Fruit fly (Drosophila melanogaster) whole organism, embryonic: Measurements from ENCODE around the gene CG34286.

Source experiments
- ATbp ChIP-seq: fragments of 200-800 bp; sonication (Bioruptor generic); optimal IDR thresholded peaks from 2 replicates; lab custom pipeline; 2017; ENCODE audit warnings: missing biosample characterization, mild to moderate bottlenecking, missing genetic modification characterization, missing genetic modification reagents
- Atf6 ChIP-seq: fragments of 200-800 bp; sonication (Bioruptor generic); IDR thresholded peaks from 2 replicates; pipeline ENCODE4 v1.3.6; 2022; ENCODE audit warnings: missing biosample characterization, missing genetic modification characterization
- CG10321 ChIP-seq: fragments of 200-800 bp; sonication (Bioruptor generic); IDR thresholded peaks from 2 replicates; pipeline ENCODE4 v1.3.6; 2022; ENCODE audit warnings: missing biosample characterization, missing genetic modification characterization
- CG10366 ChIP-seq: fragments of 200-800 bp; sonication (Bioruptor generic); IDR thresholded peaks from 2 replicates; pipeline ENCODE4 v1.3.6; 2022; ENCODE audit warnings: missing biosample characterization, missing genetic modification characterization
- CG11085 ChIP-seq: fragments of 200-800 bp; sonication (Bioruptor generic); IDR thresholded peaks from 2 replicates; pipeline ENCODE4 v1.3.6; 2022; ENCODE audit warnings: missing biosample characterization, missing genetic modification characterization
- CG14441 ChIP-seq: fragments of 200-800 bp; sonication (Bioruptor generic); IDR thresholded peaks from 2 replicates; pipeline ENCODE4 v1.3.6; 2022; ENCODE audit warnings: missing biosample characterization, missing genetic modification characterization
- CG14965 ChIP-seq: fragments of 200-800 bp; sonication (Bioruptor generic); optimal IDR thresholded peaks from 2 replicates; lab custom pipeline; 2016; ENCODE audit warnings: missing biosample characterization, missing genetic modification characterization, borderline replicate concordance
- CG16813 ChIP-seq: fragments of 200-800 bp; sonication (Bioruptor generic); IDR thresholded peaks from 3 replicates; pipeline ENCODE4 v1.3.6; 2022; ENCODE audit warnings: missing biosample characterization, missing genetic modification characterization; ENCODE audit not compliant: partially characterized antibody
- CG16863 ChIP-seq: fragments of 200-800 bp; sonication (Bioruptor generic); optimal IDR thresholded peaks from 3 replicates; lab custom pipeline; 2016; ENCODE audit warnings: missing biosample characterization, missing genetic modification characterization
- CG17912 ChIP-seq: fragments of 200-800 bp; sonication (Bioruptor generic); optimal IDR thresholded peaks from 2 replicates; lab custom pipeline; 2018; ENCODE audit warnings: missing biosample characterization, mild to moderate bottlenecking, missing genetic modification characterization
- CG18619 ChIP-seq: fragments of 200-800 bp; sonication (Bioruptor generic); optimal IDR thresholded peaks from 3 replicates; lab custom pipeline; 2017; ENCODE audit warnings: missing biosample characterization, mild to moderate bottlenecking, missing genetic modification characterization
- CG2116 ChIP-seq: fragments of 200-800 bp; sonication (Bioruptor generic); optimal IDR thresholded peaks from 3 replicates; lab custom pipeline; 2018; ENCODE audit warnings: missing biosample characterization, mild to moderate bottlenecking, missing genetic modification characterization
- CG2202 ChIP-seq: fragments of 200-800 bp; sonication (Bioruptor generic); optimal IDR thresholded peaks from 2 replicates; lab custom pipeline; 2018; ENCODE audit warnings: missing biosample characterization, mild to moderate bottlenecking, missing genetic modification characterization
- CG30403 ChIP-seq: fragments of 200-800 bp; sonication (Bioruptor generic); optimal IDR thresholded peaks from 3 replicates; lab custom pipeline; 2016; ENCODE audit warnings: missing biosample characterization, missing genetic modification characterization
- CG30431 ChIP-seq: fragments of 200-800 bp; sonication (Bioruptor generic); optimal IDR thresholded peaks from 2 replicates; lab custom pipeline; 2017; ENCODE audit warnings: missing biosample characterization, missing genetic modification characterization
- CG31224 ChIP-seq: fragments of 200-800 bp; sonication (Bioruptor generic); IDR thresholded peaks from 2 replicates; pipeline ENCODE4 v1.3.6; 2022; ENCODE audit warnings: missing biosample characterization, missing genetic modification characterization
- CG33557 ChIP-seq: fragments of 200-800 bp; sonication (Bioruptor generic); optimal IDR thresholded peaks from 2 replicates; lab custom pipeline; 2019; ENCODE audit warnings: missing biosample characterization, mild to moderate bottlenecking, missing genetic modification characterization, moderate library complexity
- CG3838 ChIP-seq: fragments of 200-800 bp; sonication (Bioruptor generic); optimal IDR thresholded peaks from 3 replicates; lab custom pipeline; 2016; ENCODE audit warnings: missing biosample characterization, missing genetic modification characterization
- CG4707 ChIP-seq: fragments of 200-800 bp; sonication (Bioruptor generic); optimal IDR thresholded peaks from 2 replicates; lab custom pipeline; 2018; ENCODE audit warnings: missing biosample characterization, mild to moderate bottlenecking, missing genetic modification characterization, moderate library complexity
- CG6654 ChIP-seq: fragments of 200-800 bp; sonication (Bioruptor generic); optimal IDR thresholded peaks from 2 replicates; lab custom pipeline; 2017; ENCODE audit warnings: missing biosample characterization, mild to moderate bottlenecking, missing genetic modification characterization
- CG6791 ChIP-seq: fragments of 200-800 bp; sonication (Bioruptor generic); IDR thresholded peaks from 3 replicates; pipeline ENCODE4 v1.3.6; 2022; ENCODE audit warnings: missing biosample characterization, missing genetic modification characterization; ENCODE audit not compliant: partially characterized antibody
- CG7987 ChIP-seq: fragments of 200-800 bp; sonication (Bioruptor generic); optimal IDR thresholded peaks from 2 replicates; lab custom pipeline; 2018; ENCODE audit warnings: missing biosample characterization, mild to moderate bottlenecking, missing genetic modification characterization, moderate library complexity
- CG8388 ChIP-seq: fragments of 200-800 bp; sonication (Bioruptor generic); optimal IDR thresholded peaks from 2 replicates; lab custom pipeline; 2019; ENCODE audit warnings: missing biosample characterization, mild to moderate bottlenecking, missing genetic modification characterization, moderate library complexity
- CG9797 ChIP-seq: fragments of 200-800 bp; sonication (Bioruptor generic); optimal IDR thresholded peaks from 3 replicates; lab custom pipeline; 2018; ENCODE audit warnings: missing biosample characterization, mild to moderate bottlenecking, missing genetic modification characterization
- D19A ChIP-seq: fragments of 200-800 bp; optimal IDR thresholded peaks from 3 replicates; lab custom pipeline; 2019; ENCODE audit warnings: missing biosample characterization, mild to moderate bottlenecking, missing genetic modification characterization, moderate library complexity
- Dad ChIP-seq: fragments of 200-800 bp; sonication (Bioruptor generic); optimal IDR thresholded peaks from 3 replicates; lab custom pipeline; 2016; ENCODE audit warnings: missing biosample characterization, missing genetic modification characterization
- Dip2 ChIP-seq: fragments of 200-800 bp; sonication (Bioruptor generic); IDR thresholded peaks from 2 replicates; pipeline ENCODE4 v1.3.6; 2022; ENCODE audit warnings: missing biosample characterization, missing genetic modification characterization
- MBD-R2 ChIP-seq: fragments of 200-800 bp; sonication (Bioruptor generic); IDR thresholded peaks from 2 replicates; pipeline ENCODE4 v1.3.6; 2022; ENCODE audit warnings: missing biosample characterization, missing genetic modification characterization
- Meics ChIP-seq: fragments of 200-800 bp; sonication (Bioruptor generic); optimal IDR thresholded peaks from 2 replicates; lab custom pipeline; 2017; ENCODE audit warnings: missing biosample characterization, mild to moderate bottlenecking, missing genetic modification characterization
- NFAT ChIP-seq: fragments of 200-800 bp; sonication (Bioruptor generic); IDR thresholded peaks from 2 replicates; pipeline ENCODE4 v1.3.6; 2022; ENCODE audit warnings: missing biosample characterization, missing genetic modification characterization
- Poxn ChIP-seq: fragments of 200-800 bp; sonication (Bioruptor generic); IDR thresholded peaks from 2 replicates; pipeline ENCODE4 v1.3.6; 2022; ENCODE audit warnings: missing biosample characterization, missing genetic modification characterization
- Sry-β ChIP-seq: fragments of 200-800 bp; sonication (Bioruptor generic); optimal IDR thresholded peaks from 2 replicates; lab custom pipeline; 2018; ENCODE audit warnings: missing biosample characterization, mild to moderate bottlenecking, missing genetic modification characterization, moderate library complexity
- Usf ChIP-seq: fragments of 200-800 bp; sonication (Bioruptor generic); optimal IDR thresholded peaks from 2 replicates; lab custom pipeline; 2017; ENCODE audit warnings: missing genotype, missing biosample characterization, missing genetic modification characterization
- aop ChIP-seq: fragments of 200-800 bp; sonication (Bioruptor generic); IDR thresholded peaks from 2 replicates; pipeline ENCODE4 v1.3.6; 2022; ENCODE audit warnings: missing biosample characterization, missing genetic modification characterization
- br ChIP-seq: fragments of >200 bp; optimal IDR thresholded peaks from 2 replicates; lab custom pipeline; 2017
- chinmo ChIP-seq: fragments of 200-800 bp; sonication (Bioruptor generic); IDR thresholded peaks from 4 replicates; pipeline ENCODE4 v1.3.6; 2022; ENCODE audit warnings: missing biosample characterization, missing genetic modification characterization; ENCODE audit not compliant: partially characterized antibody
- croc ChIP-seq: fragments of 200-800 bp; sonication (Bioruptor generic); conservative IDR thresholded peaks from 3 replicates; pipeline ENCODE4 v1.3.6; 2022; ENCODE audit warnings: missing biosample characterization, missing genetic modification characterization
- disco-r ChIP-seq: fragments of 200-800 bp; sonication (Bioruptor generic); optimal IDR thresholded peaks from 2 replicates; lab custom pipeline; 2016; ENCODE audit warnings: missing biosample characterization, missing genetic modification characterization
- dm ChIP-seq: fragments of 200-800 bp; sonication (Bioruptor generic); optimal IDR thresholded peaks from 3 replicates; lab custom pipeline; 2016; ENCODE audit warnings: missing biosample characterization, missing genetic modification characterization
- gcm2 ChIP-seq: fragments of 200-800 bp; sonication (Bioruptor generic); optimal IDR thresholded peaks from 2 replicates; lab custom pipeline; 2016; ENCODE audit warnings: missing biosample characterization, missing genetic modification characterization
- oc ChIP-seq: fragments of 200-800 bp; sonication (Bioruptor generic); optimal IDR thresholded peaks from 2 replicates; lab custom pipeline; 2018; ENCODE audit warnings: missing biosample characterization, mild to moderate bottlenecking, missing genetic modification characterization, moderate library complexity
- pan ChIP-seq, 4 experiments: fragments of >200 bp in 3 of 4; fragments of 200-800 bp in 1 of 4; sonication (Bioruptor generic) in 1 of 4; optimal IDR thresholded peaks in 3 of 4; IDR thresholded peaks in 1 of 4; 2 replicates each; pipeline versions ENCODE4 v1.3.6 to Lab custom; 2017 to 2022; ENCODE audit warnings: missing biosample characterization in 2 of 4, missing genetic modification characterization in 2 of 4, mixed read lengths in 1 of 4
- pros ChIP-seq: fragments of 200-800 bp; sonication (Bioruptor generic); optimal IDR thresholded peaks from 3 replicates; lab custom pipeline; 2019; ENCODE audit warnings: missing biosample characterization, mild to moderate bottlenecking, missing genetic modification characterization, moderate library complexity
- pzg ChIP-seq: fragments of 200-800 bp; sonication (Bioruptor generic); optimal IDR thresholded peaks from 3 replicates; lab custom pipeline; 2018; ENCODE audit warnings: missing biosample characterization, mild to moderate bottlenecking, missing genetic modification characterization, moderate library complexity
- slp2 ChIP-seq: fragments of 200-800 bp; sonication (Bioruptor generic); optimal IDR thresholded peaks from 2 replicates; lab custom pipeline; 2016; ENCODE audit warnings: missing biosample characterization, missing genetic modification characterization
- tin ChIP-seq: fragments of 200-800 bp; sonication (Bioruptor generic); optimal IDR thresholded peaks from 3 replicates; lab custom pipeline; 2016; ENCODE audit warnings: missing biosample characterization, missing genetic modification characterization
- tio ChIP-seq: fragments of 200-800 bp; sonication (Bioruptor generic); optimal IDR thresholded peaks from 2 replicates; lab custom pipeline; 2017; ENCODE audit warnings: missing biosample characterization, missing genetic modification characterization, inconsistent platforms
- unpg ChIP-seq: fragments of 200-800 bp; sonication (Bioruptor generic); optimal IDR thresholded peaks from 3 replicates; lab custom pipeline; 2018; ENCODE audit warnings: missing biosample characterization, mild to moderate bottlenecking, missing genetic modification characterization, moderate library complexity
- wek ChIP-seq: fragments of 200-800 bp; sonication (Bioruptor generic); optimal IDR thresholded peaks from 3 replicates; lab custom pipeline; 2018; ENCODE audit warnings: missing biosample characterization, mild to moderate bottlenecking, missing genetic modification characterization, moderate library complexity

The CG34286 gene

dm6 chr3R:19671223-19671991, 44.3 kb downstream of the CG34286 start, which contains the start of gene Naam (continued):
- TF ChIP-seq CG17912 (GFP tag; lab: Kevin White, UChicago): no peak
- no peak for TF ChIP-seq Poxn (GFP tag; lab: Robert Waterston, UW)
- peak; percentile 76 for TF ChIP-seq wek (GFP tag; lab: Kevin White, UChicago)
- peak; percentile 67 for TF ChIP-seq Dad
- peak; percentile 85 for TF ChIP-seq NFAT (GFP tag; lab: Robert Waterston, UW)
- peak; percentile 49 for TF ChIP-seq slp2 (GFP tag; lab: Kevin White, UChicago)
- TF ChIP-seq Dip2: no peak
- peak; percentile 47 for TF ChIP-seq dm
- TF ChIP-seq CG7987 (GFP tag; lab: Kevin White, UChicago): peak; percentile 64
- TF ChIP-seq Meics: peak; percentile 87
- peak; percentile 67 for TF ChIP-seq CG14441 (GFP tag; lab: Robert Waterston, UW)
- peak; percentile 74 for TF ChIP-seq CG18619 (GFP tag; lab: Kevin White, UChicago)
- TF ChIP-seq CG2116 (GFP tag; lab: Kevin White, UChicago): peak; percentile 41
- no peak for TF ChIP-seq Usf (GFP tag; lab: Kevin White, UChicago)
- peak; percentile 40; the same call in 1 of the 2 replicates for TF ChIP-seq MBD-R2
- peak; percentile 21 for TF ChIP-seq pzg
- TF ChIP-seq CG8388: peak; percentile 59
- TF ChIP-seq disco-r (GFP tag; lab: Kevin White, UChicago): peak; percentile 52
- no peak for TF ChIP-seq CG9797 (GFP tag; lab: Kevin White, UChicago)
- no peak for TF ChIP-seq pros
- peak; percentile 80 for TF ChIP-seq ATbp (GFP tag; lab: Kevin White, UChicago)
- no peak for TF ChIP-seq aop
- no peak for TF ChIP-seq CG33557 (GFP tag; lab: Kevin White, UChicago)
- peak; percentile 35 for TF ChIP-seq CG4707 (GFP tag; lab: Kevin White, UChicago)
- peak; percentile 86 for TF ChIP-seq Atf6 (GFP tag; lab: Robert Waterston, UW)
- peak; percentile 65 for TF ChIP-seq oc (tag; lab: Kevin White, UChicago)
- peak; percentile 85 for TF ChIP-seq unpg (GFP tag; lab: Kevin White, UChicago)
- TF ChIP-seq tin: peak; percentile 72
- peak; percentile 62; the same call in 1 of the 2 replicates for TF ChIP-seq CG11085 (GFP tag; lab: Robert Waterston, UW)
- peak; percentile 35 for TF ChIP-seq tio
- no peak for TF ChIP-seq CG6791
- no peak for TF ChIP-seq CG2202 (tag; lab: Kevin White, UChicago)
- peak; percentile 8 for TF ChIP-seq CG14965
- TF ChIP-seq D19A (tag; lab: Kevin White, UChicago): peak; percentile 50
- no peak for TF ChIP-seq Sry-β (GFP tag; lab: Kevin White, UChicago)
- peak; percentile 58 for TF ChIP-seq CG31224 (GFP tag; lab: Robert Waterston, UW)
- TF ChIP-seq br (lab: Kevin White, UChicago): no peak
- peak; percentile 71 for TF ChIP-seq CG10366 (GFP tag; lab: Robert Waterston, UW)
- TF ChIP-seq CG16813 (GFP tag; lab: Robert Waterston, UW): no peak
- TF ChIP-seq CG6654 (GFP tag; lab: Kevin White, UChicago): peak; percentile 41
- TF ChIP-seq pan (optimal IDR thresholded peaks at IDR 0.05; lab: Kevin White, UChicago): no peak
- peak in 1 of 2 experiments; percentile 89 for TF ChIP-seq pan (GFP tag; optimal IDR thresholded peaks at IDR 0.05 in 1 of 2, IDR thresholded peaks at IDR 0.05 in 1 of 2)
- no peak for TF ChIP-seq CG30431 (GFP tag; lab: Kevin White, UChicago)
- peak; percentile 82 for TF ChIP-seq CG30403 (GFP tag; lab: Kevin White, UChicago)
- 0 out of 4 replicates have a peak, but pooled peaks have one; percentile 25 for TF ChIP-seq chinmo (GFP tag; lab: Robert Waterston, UW)
- peak; percentile 43 for TF ChIP-seq CG3838 (GFP tag; lab: Kevin White, UChicago)
- peak; percentile 74 for TF ChIP-seq CG16863
- TF ChIP-seq croc (GFP tag; lab: Robert Waterston, UW): no peak
- TF ChIP-seq CG10321 (GFP tag; lab: Robert Waterston, UW): no peak; the same call in 1 of the 2 replicates
- peak; percentile 67 for TF ChIP-seq gcm2 (GFP tag; lab: Kevin White, UChicago)
